Fruit fly (Drosophila melanogaster) whole organism, embryonic: ENCODE results near the gene CAH7.

ENCODE experiments used
- Awh ChIP-seq: fragments of 200-800 bp; sonication (Bioruptor generic); IDR thresholded peaks from 2 replicates; pipeline ENCODE4, ENCODE4 v1.3.6; 2022; ENCODE audit warnings: missing biosample characterization, missing genetic modification characterization
- BtbVII ChIP-seq: fragments of 200-800 bp; sonication (Bioruptor generic); optimal IDR thresholded peaks from 3 replicates; lab custom pipeline; 2017; ENCODE audit warnings: missing biosample characterization, mild to moderate bottlenecking, missing genetic modification characterization
- CG10431 ChIP-seq: fragments of 200-800 bp; sonication (Bioruptor generic); optimal IDR thresholded peaks from 3 replicates; lab custom pipeline; 2018; ENCODE audit warnings: missing biosample characterization, mild to moderate bottlenecking, missing genetic modification characterization
- CG10543 ChIP-seq: fragments of 200-800 bp; sonication (Bioruptor generic); optimal IDR thresholded peaks from 3 replicates; lab custom pipeline; 2017; ENCODE audit warnings: missing biosample characterization, mild to moderate bottlenecking, missing genetic modification characterization, moderate library complexity
- CG12104 ChIP-seq: fragments of 200-800 bp; sonication (Bioruptor generic); optimal IDR thresholded peaks from 3 replicates; lab custom pipeline; 2016; ENCODE audit warnings: missing biosample characterization, missing genetic modification characterization
- CG12299 ChIP-seq: fragments of 200-800 bp; sonication (Bioruptor generic); optimal IDR thresholded peaks from 2 replicates; lab custom pipeline; 2018; ENCODE audit warnings: missing biosample characterization, mild to moderate bottlenecking, missing genetic modification characterization
- CG12769 ChIP-seq: fragments of 200-800 bp; sonication (Bioruptor generic); optimal IDR thresholded peaks from 2 replicates; lab custom pipeline; 2019; ENCODE audit warnings: missing biosample characterization, mild to moderate bottlenecking, missing genetic modification characterization, moderate library complexity
- CG13296 ChIP-seq: fragments of 200-800 bp; sonication (Bioruptor generic); optimal IDR thresholded peaks from 3 replicates; lab custom pipeline; 2018; ENCODE audit warnings: missing biosample characterization, mild to moderate bottlenecking, missing genetic modification characterization
- CG14050 ChIP-seq: fragments of 200-800 bp; sonication (Bioruptor generic); IDR thresholded peaks from 3 replicates; pipeline ENCODE4 v1.3.6; 2022; ENCODE audit warnings: missing biosample characterization, missing genetic modification characterization
- CG16815 ChIP-seq: fragments of 200-800 bp; sonication (Bioruptor generic); optimal IDR thresholded peaks from 3 replicates; lab custom pipeline; 2017; ENCODE audit warnings: missing biosample characterization, mild to moderate bottlenecking, missing genetic modification characterization
- CG17385 ChIP-seq: fragments of 200-800 bp; sonication (Bioruptor generic); optimal IDR thresholded peaks from 3 replicates; lab custom pipeline; 2018; ENCODE audit warnings: missing biosample characterization, mild to moderate bottlenecking, missing genetic modification characterization
- CG31388 ChIP-seq: fragments of 200-800 bp; sonication (Bioruptor generic); optimal IDR thresholded peaks from 2 replicates; lab custom pipeline; 2016; ENCODE audit warnings: missing biosample characterization, missing genetic modification characterization
- CG3726 ChIP-seq: fragments of 200-800 bp; sonication (Bioruptor generic); IDR thresholded peaks from 3 replicates; pipeline ENCODE4, ENCODE4 v1.3.6; 2022; ENCODE audit warnings: missing biosample characterization, missing genetic modification characterization
- CG3995 ChIP-seq: fragments of 200-800 bp; sonication (Bioruptor generic); optimal IDR thresholded peaks from 3 replicates; lab custom pipeline; 2016; ENCODE audit warnings: missing biosample characterization, missing genetic modification characterization
- CG4820 ChIP-seq: fragments of 200-800 bp; sonication (Bioruptor generic); optimal IDR thresholded peaks from 3 replicates; lab custom pipeline; 2016; ENCODE audit warnings: missing biosample characterization, missing genetic modification characterization
- CG7745 ChIP-seq: fragments of 200-800 bp; sonication (Bioruptor generic); optimal IDR thresholded peaks from 2 replicates; lab custom pipeline; 2018; ENCODE audit warnings: missing biosample characterization, mild to moderate bottlenecking, missing genetic modification characterization, moderate library complexity
- CkIIα-i1 ChIP-seq: fragments of 200-800 bp; sonication (Bioruptor generic); IDR thresholded peaks from 2 replicates; pipeline ENCODE4 v1.3.6; 2022; ENCODE audit warnings: missing biosample characterization, missing genetic modification characterization
- D ChIP-seq, 2 experiments: fragments of 200-800 bp in 1 of 2; fragments of >200 bp in 1 of 2; sonication (Bioruptor generic) in 1 of 2; optimal IDR thresholded peaks; 2 replicates in 1 of 2; 3 replicates in 1 of 2; lab custom pipeline; 2017; ENCODE audit warnings: mild to moderate bottlenecking in 1 of 2, missing biosample characterization in 1 of 2, missing genetic modification characterization in 1 of 2, missing genetic modification reagents in 1 of 2
- Dek ChIP-seq: fragments of 200-800 bp; sonication (Bioruptor generic); optimal IDR thresholded peaks from 3 replicates; lab custom pipeline; 2019; ENCODE audit warnings: missing biosample characterization, mild to moderate bottlenecking, missing genetic modification characterization, moderate library complexity
- Doc3 ChIP-seq: fragments of 200-800 bp; sonication (Bioruptor generic); IDR thresholded peaks from 3 replicates; pipeline ENCODE4 v1.3.6; 2022; ENCODE audit warnings: missing biosample characterization, missing genetic modification characterization; ENCODE audit not compliant: partially characterized antibody
- Elba2 ChIP-seq: fragments of 200-800 bp; sonication (Bioruptor generic); optimal IDR thresholded peaks from 3 replicates; lab custom pipeline; 2016; ENCODE audit warnings: missing biosample characterization, missing genetic modification characterization
- Ets65A ChIP-seq: fragments of 200-800 bp; sonication (Bioruptor generic); peaks from one replicate; lab custom pipeline; 2016; ENCODE audit warnings: missing biosample characterization, missing genetic modification characterization
- HHEX ChIP-seq: fragments of 200-800 bp; sonication (Bioruptor generic); optimal IDR thresholded peaks from 3 replicates; lab custom pipeline; 2017; ENCODE audit warnings: missing biosample characterization, mild to moderate bottlenecking, missing genetic modification characterization, missing genetic modification reagents
- NC2α ChIP-seq: fragments of 200-800 bp; sonication (Bioruptor generic); optimal IDR thresholded peaks from 2 replicates; lab custom pipeline; 2016; ENCODE audit warnings: missing biosample characterization, missing genetic modification characterization
- Nf-YA ChIP-seq: fragments of 200-800 bp; sonication (Bioruptor generic); IDR thresholded peaks from 2 replicates; pipeline ENCODE4 v1.3.6; 2022; ENCODE audit warnings: missing biosample characterization, missing genetic modification characterization
- Stat92E ChIP-seq, 3 experiments: fragments of >200 bp in 2 of 3; fragments of 200-800 bp in 1 of 3; sonication (Bioruptor generic) in 1 of 3; optimal IDR thresholded peaks; 2 replicates each; lab custom pipeline; 2017 to 2019; ENCODE audit warnings: missing biosample characterization in 3 of 3, missing genetic modification characterization in 3 of 3, mild to moderate bottlenecking in 1 of 3, moderate library complexity in 1 of 3
- YL-1 ChIP-seq: fragments of 200-800 bp; sonication (Bioruptor generic); optimal IDR thresholded peaks from 3 replicates; lab custom pipeline; 2017; ENCODE audit warnings: missing biosample characterization, mild to moderate bottlenecking, missing genetic modification characterization
- cato ChIP-seq: fragments of 200-800 bp; sonication (Bioruptor generic); optimal IDR thresholded peaks from 2 replicates; lab custom pipeline; 2016; ENCODE audit warnings: missing biosample characterization, missing genetic modification characterization, borderline replicate concordance
- chif ChIP-seq, 2 experiments: fragments of 200-800 bp; sonication (Bioruptor generic); optimal IDR thresholded peaks; 3 replicates each; lab custom pipeline; 2016; ENCODE audit warnings: missing biosample characterization in 2 of 2, missing genetic modification characterization in 2 of 2
- ci ChIP-seq: fragments of 200-800 bp; sonication (Bioruptor generic); IDR thresholded peaks from 3 replicates; pipeline ENCODE4 v1.3.6; 2022; ENCODE audit warnings: missing biosample characterization, missing genetic modification characterization
- crol ChIP-seq: fragments of 200-800 bp; sonication (Bioruptor generic); IDR thresholded peaks from 2 replicates; pipeline ENCODE4 v1.3.6; 2022; ENCODE audit warnings: missing biosample characterization, missing genetic modification characterization
- eyg ChIP-seq: fragments of 200-800 bp; sonication (Bioruptor generic); optimal IDR thresholded peaks from 3 replicates; lab custom pipeline; 2016; ENCODE audit warnings: missing biosample characterization, missing genetic modification characterization
- gcm ChIP-seq: fragments of 200-800 bp; sonication (Bioruptor generic); optimal IDR thresholded peaks from 2 replicates; lab custom pipeline; 2019; ENCODE audit warnings: missing biosample characterization, mild to moderate bottlenecking, missing genetic modification characterization, moderate library complexity
- gcm2 ChIP-seq: fragments of 200-800 bp; sonication (Bioruptor generic); optimal IDR thresholded peaks from 2 replicates; lab custom pipeline; 2016; ENCODE audit warnings: missing biosample characterization, missing genetic modification characterization
- kni ChIP-seq: fragments of 200-800 bp; sonication (Bioruptor generic); optimal IDR thresholded peaks from 3 replicates; lab custom pipeline; 2017; ENCODE audit warnings: mild to moderate bottlenecking, missing biosample characterization, missing genetic modification reagents, missing genetic modification characterization
- lilli ChIP-seq: fragments of 200-800 bp; sonication (Bioruptor generic); optimal IDR thresholded peaks from 3 replicates; lab custom pipeline; 2016; ENCODE audit warnings: missing biosample characterization, missing genetic modification characterization
- otp ChIP-seq: fragments of 200-800 bp; sonication (Bioruptor generic); IDR thresholded peaks from 3 replicates; pipeline ENCODE4, ENCODE4 v1.3.6; 2022; ENCODE audit warnings: missing biosample characterization, missing genetic modification characterization
- rib ChIP-seq: fragments of 200-800 bp; sonication (Bioruptor generic); IDR thresholded peaks from 2 replicates; pipeline ENCODE4 v1.3.6; 2022; ENCODE audit warnings: missing biosample characterization, missing genetic modification characterization
- sens ChIP-seq: fragments of 200-800 bp; sonication (Bioruptor generic); peaks from one replicate; lab custom pipeline; 2016; ENCODE audit warnings: missing biosample characterization, missing genetic modification characterization
- sisA ChIP-seq: fragments of 200-800 bp; sonication (Bioruptor generic); IDR thresholded peaks from 2 replicates; pipeline ENCODE4 v1.3.6; 2022; ENCODE audit warnings: missing biosample characterization, missing genetic modification characterization
- tna ChIP-seq: fragments of 200-800 bp; sonication (Bioruptor generic); IDR thresholded peaks from 2 replicates; pipeline ENCODE4 v1.3.6; 2022; ENCODE audit warnings: missing biosample characterization, missing genetic modification characterization; ENCODE audit not compliant: partially characterized antibody
- yki ChIP-seq: fragments of >200 bp; optimal IDR thresholded peaks from 3 replicates; lab custom pipeline; 2018
- z ChIP-seq: fragments of 200-800 bp; sonication (Bioruptor generic); IDR thresholded peaks from 3 replicates; pipeline ENCODE4 v1.3.6; 2022; ENCODE audit warnings: missing biosample characterization, missing genetic modification characterization

CAH7 gene

DNA sequence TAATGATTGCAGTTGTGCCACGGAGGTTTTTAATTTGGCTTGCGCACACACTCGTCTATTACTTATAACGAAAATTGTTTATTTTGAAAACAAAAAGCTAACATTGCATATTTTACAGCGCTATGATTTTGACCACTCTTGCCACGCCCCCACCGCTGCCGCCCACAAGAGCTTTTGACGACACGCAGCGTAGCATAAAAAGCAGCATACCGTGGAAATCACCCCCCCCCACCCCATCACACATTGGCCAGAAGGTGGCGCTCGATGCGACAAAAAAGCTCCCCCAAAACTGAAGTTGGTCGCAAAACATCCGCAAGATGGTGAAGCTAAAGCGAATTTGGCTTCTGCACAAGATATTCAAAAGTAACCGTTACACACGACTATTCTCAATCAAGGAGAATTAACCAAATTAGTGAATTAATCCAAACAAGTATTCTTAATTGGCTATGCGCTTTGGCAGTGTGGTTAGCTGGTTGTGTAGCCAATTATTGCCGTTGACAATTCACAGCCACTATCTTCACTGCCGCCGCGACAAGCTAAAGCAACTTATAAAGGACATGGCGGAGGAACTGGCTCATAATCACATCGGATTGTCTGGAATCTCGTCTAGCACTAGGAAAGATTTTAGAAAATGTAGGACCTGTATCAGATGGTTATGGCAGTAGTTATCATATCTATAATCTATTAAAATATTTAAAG lies 11.4 kb upstream of the CAH7 start (continued):
- TF ChIP-seq CG10543 (GFP tag; lab: Kevin White, UChicago): peak; percentile 6
- TF ChIP-seq CG7745 (tag; lab: Kevin White, UChicago): no peak
- TF ChIP-seq chif (GFP tag; optimal IDR thresholded peaks at IDR 0.05; lab: Kevin White, UChicago): no peak
- TF ChIP-seq Dek: no peak
- TF ChIP-seq CG10431 (GFP tag; lab: Kevin White, UChicago): no peak
- peak; percentile 6 for TF ChIP-seq CG17385 (GFP tag; lab: Kevin White, UChicago)
- no peak for TF ChIP-seq CG13296 (GFP tag; lab: Kevin White, UChicago)
- peak; percentile 40; the same call in 1 of the 2 replicates for TF ChIP-seq tna (GFP tag; lab: Robert Waterston, UW)
- TF ChIP-seq CG12299 (tag; lab: Kevin White, UChicago): no peak
- TF ChIP-seq CG12104 (GFP tag; lab: Kevin White, UChicago): no peak
- TF ChIP-seq CG4820: peak; percentile 8
- TF ChIP-seq Nf-YA (GFP tag; lab: Robert Waterston, UW): no peak
- TF ChIP-seq Awh (GFP tag; lab: Robert Waterston, UW): 0 out of 2 replicates have a peak, but pooled peaks have one; percentile 16
- no peak for TF ChIP-seq CG14050 (GFP tag; lab: Robert Waterston, UW)
- TF ChIP-seq CG16815: no peak
- TF ChIP-seq kni (GFP tag; lab: Kevin White, UChicago): no peak
- TF ChIP-seq Stat92E (GFP tag; optimal IDR thresholded peaks at IDR 0.05; lab: Kevin White, UChicago): no peak
- no peak for TF ChIP-seq rib (GFP tag; lab: Robert Waterston, UW)
- TF ChIP-seq yki (lab: Kevin White, UChicago): no peak
- TF ChIP-seq z: no peak
- TF ChIP-seq Elba2 (GFP tag; lab: Kevin White, UChicago): no peak
- no peak for TF ChIP-seq CG31388 (GFP tag; lab: Kevin White, UChicago)
- TF ChIP-seq gcm2: no peak
- no peak for TF ChIP-seq BtbVII
- TF ChIP-seq D (optimal IDR thresholded peaks at IDR 0.05; lab: Kevin White, UChicago): no peak
- no peak for TF ChIP-seq D (GFP tag; optimal IDR thresholded peaks at IDR 0.05; lab: Kevin White, UChicago)
- no peak for TF ChIP-seq eyg
- no peak for TF ChIP-seq cato (GFP tag; lab: Kevin White, UChicago)
- no peak for TF ChIP-seq NC2α (GFP tag; lab: Kevin White, UChicago)
- no peak for TF ChIP-seq lilli (GFP tag; lab: Kevin White, UChicago)
- peak; percentile 56 for TF ChIP-seq sisA
- peak; percentile 51; the same call in 2 of the 3 replicates for TF ChIP-seq otp (GFP tag; lab: Robert Waterston, UW)
- no peak for TF ChIP-seq YL-1 (GFP tag; lab: Kevin White, UChicago)
- peak; percentile 28 for TF ChIP-seq HHEX (GFP tag; lab: Kevin White, UChicago)
- TF ChIP-seq Doc3: no peak
- TF ChIP-seq CkIIα-i1 (GFP tag; lab: Robert Waterston, UW): no peak
- peak; percentile 93 for TF ChIP-seq Ets65A (GFP tag; lab: Kevin White, UChicago)
- no peak for TF ChIP-seq CG3726 (GFP tag; lab: Robert Waterston, UW)

DNA sequence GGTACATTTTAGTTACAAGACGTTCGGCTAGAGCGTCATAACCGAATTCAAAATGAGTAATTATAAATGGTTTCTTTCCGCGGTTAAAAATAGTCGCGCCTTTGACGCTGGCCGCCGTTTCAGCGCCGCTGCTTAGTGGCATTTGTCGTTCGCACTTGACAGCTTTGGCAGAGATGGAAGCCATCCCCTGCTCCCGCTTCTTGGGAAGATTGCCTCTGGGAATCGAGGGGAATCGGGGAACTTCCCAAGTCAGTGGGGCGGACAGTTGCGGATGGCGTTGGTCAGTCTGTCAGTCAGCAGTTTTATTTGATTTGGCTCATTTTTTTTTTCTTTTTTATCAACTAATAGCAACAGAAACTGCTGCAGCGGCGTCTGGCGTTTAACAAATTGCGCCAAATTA lies 5.2 kb upstream of the CAH7 start:
- TF ChIP-seq ci (GFP tag; lab: Robert Waterston, UW) (0 out of 3 replicates have a peak, but pooled peaks have one; percentile 15), CG3995 (GFP tag; lab: Kevin White, UChicago) (no peak), crol (GFP tag; lab: Robert Waterston, UW) (0 out of 2 replicates have a peak, but pooled peaks have one; percentile 22), CG12769 (tag; lab: Kevin White, UChicago) (peak; percentile 58), gcm (GFP tag; lab: Kevin White, UChicago) (no peak), sens (GFP tag; lab: Kevin White, UChicago) (peak; percentile 64)
